Fruit fly (Drosophila melanogaster) whole organism, embryonic: Measurements from ENCODE around the gene dsf.

Source experiments
- Asciz ChIP-seq: fragments of 200-800 bp; sonication (Bioruptor generic); optimal IDR thresholded peaks from 2 replicates; lab custom pipeline; 2017; ENCODE audit warnings: missing biosample characterization, mild to moderate bottlenecking, missing genetic modification characterization, missing genetic modification reagents
- B-H2 ChIP-seq: fragments of 200-800 bp; sonication (Bioruptor generic); optimal IDR thresholded peaks from 2 replicates; lab custom pipeline; 2018; ENCODE audit warnings: missing biosample characterization, mild to moderate bottlenecking, missing genetic modification characterization
- CG10431 ChIP-seq: fragments of 200-800 bp; sonication (Bioruptor generic); optimal IDR thresholded peaks from 3 replicates; lab custom pipeline; 2018; ENCODE audit warnings: missing biosample characterization, mild to moderate bottlenecking, missing genetic modification characterization
- CG11723 ChIP-seq: fragments of 200-800 bp; sonication (Bioruptor generic); optimal IDR thresholded peaks from 2 replicates; lab custom pipeline; 2017; ENCODE audit warnings: missing biosample characterization, mild to moderate bottlenecking, missing genetic modification characterization
- CG12155 ChIP-seq: fragments of 200-800 bp; sonication (Bioruptor generic); optimal IDR thresholded peaks from 3 replicates; lab custom pipeline; 2016; ENCODE audit warnings: missing biosample characterization, missing genetic modification characterization
- CG12942 ChIP-seq: fragments of 200-800 bp; sonication (Bioruptor generic); optimal IDR thresholded peaks from 3 replicates; lab custom pipeline; 2016; ENCODE audit warnings: missing biosample characterization, missing genetic modification characterization
- CG13123 ChIP-seq: fragments of 200-800 bp; sonication (Bioruptor generic); optimal IDR thresholded peaks from 2 replicates; lab custom pipeline; 2016; ENCODE audit warnings: missing biosample characterization, missing genetic modification characterization
- CG13287 ChIP-seq: fragments of 200-800 bp; sonication (Bioruptor generic); IDR thresholded peaks from 2 replicates; pipeline ENCODE4 v1.3.6; 2022; ENCODE audit warnings: missing biosample characterization, missing genetic modification characterization; ENCODE audit not compliant: partially characterized antibody
- CG13775 ChIP-seq: fragments of 200-800 bp; sonication (Bioruptor generic); optimal IDR thresholded peaks from 3 replicates; lab custom pipeline; 2017; ENCODE audit warnings: missing biosample characterization, mild to moderate bottlenecking, missing genetic modification characterization
- CG14965 ChIP-seq: fragments of 200-800 bp; sonication (Bioruptor generic); optimal IDR thresholded peaks from 2 replicates; lab custom pipeline; 2016; ENCODE audit warnings: missing biosample characterization, missing genetic modification characterization, borderline replicate concordance
- CG18262 ChIP-seq: fragments of 200-800 bp; optimal IDR thresholded peaks from 3 replicates; lab custom pipeline; 2019; ENCODE audit warnings: missing biosample characterization, mild to moderate bottlenecking, missing genetic modification characterization, moderate library complexity
- CG2116 ChIP-seq: fragments of 200-800 bp; sonication (Bioruptor generic); optimal IDR thresholded peaks from 3 replicates; lab custom pipeline; 2018; ENCODE audit warnings: missing biosample characterization, mild to moderate bottlenecking, missing genetic modification characterization
- CG2889 ChIP-seq: fragments of 200-800 bp; sonication (Bioruptor generic); IDR thresholded peaks from 3 replicates; pipeline ENCODE4 v1.3.6; 2022; ENCODE audit warnings: missing biosample characterization, missing genetic modification characterization
- CG6813 ChIP-seq: fragments of 200-800 bp; sonication (Bioruptor generic); optimal IDR thresholded peaks from 2 replicates; lab custom pipeline; 2017; ENCODE audit warnings: missing biosample characterization, missing genetic modification characterization, mild to moderate bottlenecking, moderate library complexity, missing genetic modification reagents
- CG7786 ChIP-seq: fragments of 200-800 bp; sonication (Bioruptor generic); optimal IDR thresholded peaks from 2 replicates; lab custom pipeline; 2016; ENCODE audit warnings: missing biosample characterization, missing genetic modification characterization
- CG9727 ChIP-seq: fragments of 200-800 bp; sonication (Bioruptor generic); optimal IDR thresholded peaks from 3 replicates; lab custom pipeline; 2017; ENCODE audit warnings: missing biosample characterization, mild to moderate bottlenecking, missing genetic modification characterization
- Dek ChIP-seq: fragments of 200-800 bp; sonication (Bioruptor generic); optimal IDR thresholded peaks from 3 replicates; lab custom pipeline; 2019; ENCODE audit warnings: missing biosample characterization, mild to moderate bottlenecking, missing genetic modification characterization, moderate library complexity
- Eip74EF ChIP-seq, 2 experiments: fragments of 200-800 bp in 1 of 2; fragments of >200 bp in 1 of 2; sonication (Bioruptor generic) in 1 of 2; optimal IDR thresholded peaks; 2 replicates each; lab custom pipeline; 2017 to 2019; ENCODE audit warnings: missing biosample characterization in 2 of 2, missing genetic modification characterization in 2 of 2, mild to moderate bottlenecking in 1 of 2, moderate library complexity in 1 of 2
- HmgZ ChIP-seq: fragments of 200-800 bp; sonication (Bioruptor generic); optimal IDR thresholded peaks from 2 replicates; lab custom pipeline; 2018; ENCODE audit warnings: missing biosample characterization, mild to moderate bottlenecking, missing genetic modification characterization
- Hr78 ChIP-seq, 2 experiments: fragments of 200-800 bp in 1 of 2; fragments of >200 bp in 1 of 2; sonication (Bioruptor generic) in 1 of 2; optimal IDR thresholded peaks; 2 replicates each; lab custom pipeline; 2017 to 2019; ENCODE audit warnings: missing biosample characterization in 2 of 2, missing genetic modification characterization in 2 of 2, mild to moderate bottlenecking in 1 of 2, moderate library complexity in 1 of 2
- Jarid2 ChIP-seq: fragments of 200-800 bp; sonication (Bioruptor generic); optimal IDR thresholded peaks from 3 replicates; lab custom pipeline; 2017; ENCODE audit warnings: mild to moderate bottlenecking, missing biosample characterization, missing genetic modification reagents, missing genetic modification characterization
- MBD-R2 ChIP-seq: fragments of 200-800 bp; sonication (Bioruptor generic); IDR thresholded peaks from 2 replicates; pipeline ENCODE4 v1.3.6; 2022; ENCODE audit warnings: missing biosample characterization, missing genetic modification characterization
- MTF-1 ChIP-seq: fragments of 200-800 bp; sonication (Bioruptor generic); optimal IDR thresholded peaks from 2 replicates; lab custom pipeline; 2018; ENCODE audit warnings: missing biosample characterization, mild to moderate bottlenecking, missing genetic modification characterization, borderline replicate concordance
- NFAT ChIP-seq: fragments of 200-800 bp; sonication (Bioruptor generic); IDR thresholded peaks from 2 replicates; pipeline ENCODE4 v1.3.6; 2022; ENCODE audit warnings: missing biosample characterization, missing genetic modification characterization
- Neu2 ChIP-seq: fragments of 200-800 bp; sonication (Bioruptor generic); optimal IDR thresholded peaks from 3 replicates; lab custom pipeline; 2016; ENCODE audit warnings: missing biosample characterization, missing genetic modification characterization, borderline replicate concordance
- NfI ChIP-seq: fragments of 200-800 bp; sonication (Bioruptor generic); optimal IDR thresholded peaks from 3 replicates; lab custom pipeline; 2018; ENCODE audit warnings: missing biosample characterization, mild to moderate bottlenecking, missing genetic modification characterization, moderate library complexity
- Ravus ChIP-seq: fragments of 200-800 bp; sonication (Bioruptor generic); IDR thresholded peaks from 2 replicates; pipeline ENCODE4 v1.3.6; 2022; ENCODE audit warnings: missing biosample characterization, missing genetic modification characterization
- Rfx ChIP-seq: fragments of 200-800 bp; sonication (Bioruptor generic); IDR thresholded peaks from 2 replicates; pipeline ENCODE4 v1.3.6; 2022; ENCODE audit warnings: missing biosample characterization, missing genetic modification characterization
- caup ChIP-seq: fragments of 200-800 bp; sonication (Bioruptor generic); optimal IDR thresholded peaks from 3 replicates; lab custom pipeline; 2017; ENCODE audit warnings: missing biosample characterization, mild to moderate bottlenecking, missing genetic modification characterization, moderate library complexity; ENCODE audit not compliant: severe bottlenecking
- corto ChIP-seq: fragments of 200-800 bp; sonication (Bioruptor generic); optimal IDR thresholded peaks from 2 replicates; lab custom pipeline; 2016; ENCODE audit warnings: missing biosample characterization, mild to moderate bottlenecking, missing genetic modification characterization, moderate library complexity
- croc ChIP-seq: fragments of 200-800 bp; sonication (Bioruptor generic); conservative IDR thresholded peaks from 3 replicates; pipeline ENCODE4 v1.3.6; 2022; ENCODE audit warnings: missing biosample characterization, missing genetic modification characterization
- dan ChIP-seq: fragments of 200-800 bp; sonication (Bioruptor generic); IDR thresholded peaks from 2 replicates; pipeline ENCODE4 v1.3.6; 2022; ENCODE audit warnings: missing biosample characterization, missing genetic modification characterization
- dimm ChIP-seq: fragments of 200-800 bp; sonication (Bioruptor generic); IDR thresholded peaks from 2 replicates; pipeline ENCODE4 v1.3.6; 2022; ENCODE audit warnings: missing biosample characterization, missing genetic modification characterization
- eve ChIP-seq, 2 experiments: fragments of >200 bp; optimal IDR thresholded peaks; 2 replicates each; lab custom pipeline; 2017; ENCODE audit warnings: missing biosample characterization in 2 of 2, missing genetic modification characterization in 2 of 2
- fd64A ChIP-seq: fragments of 200-800 bp; sonication (Bioruptor generic); optimal IDR thresholded peaks from 3 replicates; lab custom pipeline; 2018; ENCODE audit warnings: missing biosample characterization, mild to moderate bottlenecking, missing genetic modification characterization
- gcm ChIP-seq: fragments of 200-800 bp; sonication (Bioruptor generic); optimal IDR thresholded peaks from 2 replicates; lab custom pipeline; 2019; ENCODE audit warnings: missing biosample characterization, mild to moderate bottlenecking, missing genetic modification characterization, moderate library complexity
- gsb-n ChIP-seq: fragments of 200-800 bp; sonication (Bioruptor generic); optimal IDR thresholded peaks from 3 replicates; lab custom pipeline; 2018; ENCODE audit warnings: missing biosample characterization, mild to moderate bottlenecking, missing genetic modification characterization
- h ChIP-seq: fragments of >200 bp; optimal IDR thresholded peaks from 2 replicates; lab custom pipeline; 2017
- klu ChIP-seq: fragments of 200-800 bp; sonication (Bioruptor generic); IDR thresholded peaks from 2 replicates; pipeline ENCODE4 v1.3.6; 2022; ENCODE audit warnings: missing biosample characterization, missing genetic modification characterization
- mld ChIP-seq: fragments of 200-800 bp; sonication (Bioruptor generic); IDR thresholded peaks from 3 replicates; pipeline ENCODE4 v1.3.6; 2022; ENCODE audit warnings: missing biosample characterization, missing genetic modification characterization; ENCODE audit not compliant: partially characterized antibody
- nom ChIP-seq: fragments of 200-800 bp; sonication (Bioruptor generic); optimal IDR thresholded peaks from 2 replicates; lab custom pipeline; 2017; ENCODE audit warnings: missing biosample characterization, missing genetic modification characterization, mild to moderate bottlenecking, moderate library complexity, missing genetic modification reagents
- otp ChIP-seq: fragments of 200-800 bp; sonication (Bioruptor generic); IDR thresholded peaks from 3 replicates; pipeline ENCODE4, ENCODE4 v1.3.6; 2022; ENCODE audit warnings: missing biosample characterization, missing genetic modification characterization
- prd ChIP-seq, 3 experiments: fragments of >200 bp in 2 of 3; fragments of 200-800 bp in 1 of 3; sonication (Bioruptor generic) in 1 of 3; optimal IDR thresholded peaks in 2 of 3; IDR thresholded peaks in 1 of 3; 2 replicates in 2 of 3; 3 replicates in 1 of 3; pipeline versions ENCODE4 v1.3.6 to Lab custom; 2017 to 2022; ENCODE audit warnings: missing biosample characterization in 1 of 3, missing genetic modification characterization in 1 of 3
- psq ChIP-seq: fragments of 200-800 bp; sonication (Bioruptor generic); optimal IDR thresholded peaks from 2 replicates; lab custom pipeline; 2017; ENCODE audit warnings: missing biosample characterization, missing genetic modification characterization
- ro ChIP-seq: fragments of 200-800 bp; sonication (Bioruptor generic); IDR thresholded peaks from 2 replicates; pipeline ENCODE4 v1.3.6; 2022; ENCODE audit warnings: missing biosample characterization, missing genetic modification characterization
- run ChIP-seq: fragments of 200-800 bp; sonication (Bioruptor generic); optimal IDR thresholded peaks from 3 replicates; lab custom pipeline; 2018; ENCODE audit warnings: missing biosample characterization, mild to moderate bottlenecking, missing genetic modification characterization
- slp2 ChIP-seq: fragments of 200-800 bp; sonication (Bioruptor generic); optimal IDR thresholded peaks from 2 replicates; lab custom pipeline; 2016; ENCODE audit warnings: missing biosample characterization, missing genetic modification characterization
- sna ChIP-seq: fragments of 200-800 bp; sonication (Bioruptor generic); IDR thresholded peaks from 2 replicates; pipeline ENCODE4 v1.3.6; 2022; ENCODE audit warnings: missing biosample characterization, missing genetic modification characterization; ENCODE audit not compliant: partially characterized antibody
- trh ChIP-seq: fragments of 200-800 bp; sonication (Bioruptor generic); optimal IDR thresholded peaks from 2 replicates; lab custom pipeline; 2016; ENCODE audit warnings: missing biosample characterization, missing genetic modification characterization
- unpg ChIP-seq: fragments of 200-800 bp; sonication (Bioruptor generic); optimal IDR thresholded peaks from 3 replicates; lab custom pipeline; 2018; ENCODE audit warnings: missing biosample characterization, mild to moderate bottlenecking, missing genetic modification characterization, moderate library complexity

dsf gene

dm6 chr2L:5972005-5972404, 46.3 kb downstream of the dsf start (continued):
- TF ChIP-seq Rfx (GFP tag; lab: Robert Waterston, UW) = peak; percentile 81
- no peak for TF ChIP-seq B-H2 (GFP tag; lab: Kevin White, UChicago)
- TF ChIP-seq CG2889 (GFP tag; lab: Robert Waterston, UW) = no peak
- TF ChIP-seq dimm = no peak
- TF ChIP-seq run (tag; lab: Kevin White, UChicago) = no peak
- no peak for TF ChIP-seq CG10431 (GFP tag; lab: Kevin White, UChicago)
- no peak for TF ChIP-seq CG12942 (GFP tag; lab: Kevin White, UChicago)
- TF ChIP-seq CG11723 = no peak
- no peak for TF ChIP-seq mld (GFP tag; lab: Robert Waterston, UW)
- TF ChIP-seq Hr78 (GFP tag; optimal IDR thresholded peaks at IDR 0.05; lab: Kevin White, UChicago) = no peak
- no peak for TF ChIP-seq h (lab: Kevin White, UChicago)
- TF ChIP-seq CG12155 (GFP tag; lab: Kevin White, UChicago) = peak; percentile 21
- TF ChIP-seq CG13123 = no peak
- TF ChIP-seq otp = 0 out of 3 replicates have a peak, but pooled peaks have one; percentile 45
- no peak for TF ChIP-seq MTF-1 (GFP tag; lab: Kevin White, UChicago)
- TF ChIP-seq sna (GFP tag; lab: Robert Waterston, UW) = no peak
- TF ChIP-seq unpg = peak; percentile 50
- TF ChIP-seq fd64A = no peak
- TF ChIP-seq CG6813 (GFP tag; lab: Kevin White, UChicago) = no peak
- TF ChIP-seq Asciz (GFP tag; lab: Kevin White, UChicago) = no peak
- TF ChIP-seq CG9727 (GFP tag; lab: Kevin White, UChicago) = peak; percentile 43
- TF ChIP-seq CG7786 = no peak
- no peak for TF ChIP-seq Jarid2 (GFP tag; lab: Kevin White, UChicago)
- TF ChIP-seq CG2116 (GFP tag; lab: Kevin White, UChicago) = peak; percentile 4
- peak; percentile 5 for TF ChIP-seq CG18262
- TF ChIP-seq HmgZ (tag; lab: Kevin White, UChicago) = peak; percentile 17
- peak; percentile 12 for TF ChIP-seq Dek
- TF ChIP-seq nom (GFP tag; lab: Kevin White, UChicago) = no peak
- no peak for TF ChIP-seq CG13287 (GFP tag; lab: Robert Waterston, UW)
- TF ChIP-seq prd (optimal IDR thresholded peaks at IDR 0.05; lab: Kevin White, UChicago) = no peak
- peak; percentile 61 for TF ChIP-seq prd (GFP tag; IDR thresholded peaks at IDR 0.05; lab: Robert Waterston, UW)
- TF ChIP-seq MBD-R2 = no peak
- TF ChIP-seq gsb-n (tag; lab: Kevin White, UChicago) = no peak
- TF ChIP-seq psq (GFP tag; lab: Kevin White, UChicago) = no peak
- peak; percentile 21 for TF ChIP-seq CG13775 (GFP tag; lab: Kevin White, UChicago)
- no peak for TF ChIP-seq eve (GFP tag; optimal IDR thresholded peaks at IDR 0.05; lab: Kevin White, UChicago)
- TF ChIP-seq trh (GFP tag; lab: Kevin White, UChicago) = no peak
- no peak for TF ChIP-seq klu (GFP tag; lab: Robert Waterston, UW)
- no peak for TF ChIP-seq NFAT
- no peak for TF ChIP-seq dan (GFP tag; lab: Robert Waterston, UW)
- TF ChIP-seq Eip74EF (GFP tag; optimal IDR thresholded peaks at IDR 0.05; lab: Kevin White, UChicago) = no peak
- no peak for TF ChIP-seq Neu2 (GFP tag; lab: Kevin White, UChicago)
- peak; percentile 47 for TF ChIP-seq NfI (GFP tag; lab: Kevin White, UChicago)
- TF ChIP-seq caup (GFP tag; lab: Kevin White, UChicago) = peak; percentile 21
- TF ChIP-seq slp2 = no peak
- no peak for TF ChIP-seq ro (GFP tag; lab: Robert Waterston, UW)
- TF ChIP-seq gcm = no peak
- TF ChIP-seq corto (GFP tag; lab: Kevin White, UChicago) = no peak
- no peak for TF ChIP-seq CG14965
- no peak for TF ChIP-seq Ravus (GFP tag; lab: Robert Waterston, UW)
- no peak for TF ChIP-seq croc
